Fruit fly (Drosophila melanogaster): ENCODE measurements around the gene alph.

alph gene

DNA sequence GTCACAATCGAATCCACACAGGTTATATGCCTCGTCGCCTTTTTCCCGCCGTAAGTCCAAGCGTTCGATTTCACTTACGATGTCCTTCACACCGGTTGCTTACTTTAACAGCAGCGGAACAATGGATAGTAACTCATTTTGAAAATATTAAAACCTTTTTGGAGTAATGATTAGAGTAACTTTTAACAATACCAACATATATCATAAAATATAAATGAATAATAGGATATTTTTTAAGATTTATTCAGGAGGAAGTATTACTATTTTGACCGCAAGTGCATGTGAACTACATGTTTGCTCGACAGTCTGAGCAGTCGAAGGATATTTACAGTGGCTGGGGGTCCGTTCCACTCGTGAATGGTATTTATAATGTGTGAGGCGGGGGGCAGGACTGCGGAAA, 25.6 kb downstream of the alph start (continued):
- TF ChIP-seq Asciz (GFP tag; optimal IDR thresholded peaks at IDR 0.05) (no peak), MBD-R2 (GFP tag; IDR thresholded peaks at IDR 0.05) (no peak), psq (GFP tag; optimal IDR thresholded peaks at IDR 0.05) (no peak), vnd (GFP tag; IDR thresholded peaks at IDR 0.05; ENCODE audit: partially characterized antibody) (no peak), gcm2 (GFP tag; optimal IDR thresholded peaks at IDR 0.05) (no peak), CG10565 (GFP tag; optimal IDR thresholded peaks at IDR 0.05) (no peak), dysf (GFP tag; IDR thresholded peaks at IDR 0.05) (0 out of 3 replicates have a peak, but pooled peaks have one; percentile 10), CG18599 (GFP tag; optimal IDR thresholded peaks at IDR 0.05) (peak; percentile 51), CG2202 (tag; optimal IDR thresholded peaks at IDR 0.05) (no peak), CG9609 (GFP tag; optimal IDR thresholded peaks at IDR 0.05) (no peak), Mes4 (GFP tag; optimal IDR thresholded peaks at IDR 0.05) (no peak), Spps (tag; optimal IDR thresholded peaks at IDR 0.05) (no peak), CG1647 (GFP tag; optimal IDR thresholded peaks at IDR 0.05) (no peak), stc (GFP tag; IDR thresholded peaks at IDR 0.05) (no peak), CG9797 (GFP tag; optimal IDR thresholded peaks at IDR 0.05) (no peak), CG12104 (GFP tag; optimal IDR thresholded peaks at IDR 0.05) (no peak), cg (GFP tag; optimal IDR thresholded peaks at IDR 0.05) (no peak), CG10321 (GFP tag; IDR thresholded peaks at IDR 0.05) (no peak), CG3163 (GFP tag; optimal IDR thresholded peaks at IDR 0.05) (no peak), CG32532 (GFP tag; IDR thresholded peaks at IDR 0.05) (peak; percentile 38; the same call in 1 of the 2 replicates), CG5245 (GFP tag; optimal IDR thresholded peaks at IDR 0.05) (no peak), H15 (GFP tag; IDR thresholded peaks at IDR 0.05) (no peak), CG12155 (GFP tag; optimal IDR thresholded peaks at IDR 0.05) (no peak), rib (GFP tag; IDR thresholded peaks at IDR 0.05) (no peak), CG7987 (GFP tag; optimal IDR thresholded peaks at IDR 0.05) (no peak), tx (GFP tag; optimal IDR thresholded peaks at IDR 0.05) (no peak), stwl (tag; optimal IDR thresholded peaks at IDR 0.05) (no peak), dan (GFP tag; IDR thresholded peaks at IDR 0.05) (no peak), slbo (GFP tag; IDR thresholded peaks at IDR 0.05) (peak; percentile 8; the same call in 1 of the 2 replicates), al (GFP tag; IDR thresholded peaks at IDR 0.05) (no peak), row (GFP tag; IDR thresholded peaks at IDR 0.05) (peak; percentile 36; the same call in 1 of the 3 replicates), Camta (GFP tag; optimal IDR thresholded peaks at IDR 0.05) (no peak), danr (GFP tag; IDR thresholded peaks at IDR 0.05) (no peak), CG33213 (GFP tag; optimal IDR thresholded peaks at IDR 0.05) (no peak), Deaf1 (tag; optimal IDR thresholded peaks at IDR 0.05) (no peak), slou (GFP tag; optimal IDR thresholded peaks at IDR 0.05) (no peak), CG3281 (GFP tag; optimal IDR thresholded peaks at IDR 0.05) (peak; percentile 22), CTCF (GFP tag; optimal IDR thresholded peaks at IDR 0.05) (no peak), CG8924 (tag; optimal IDR thresholded peaks at IDR 0.05) (no peak), Xrp1 (GFP tag; IDR thresholded peaks at IDR 0.05) (peak; percentile 46; the same call in 1 of the 2 replicates), Doc2 (GFP tag; IDR thresholded peaks at IDR 0.05) (no peak), MTF-1 (GFP tag; optimal IDR thresholded peaks at IDR 0.05; ENCODE audit: borderline replicate concordance) (no peak), HLH4C (GFP tag; IDR thresholded peaks at IDR 0.05; ENCODE audit: partially characterized antibody) (no peak), Ets97D (GFP tag; optimal IDR thresholded peaks at IDR 0.05) (no peak), CG31365 (tag; optimal IDR thresholded peaks at IDR 0.05) (no peak), lmd (GFP tag; IDR thresholded peaks at IDR 0.05) (no peak), dm (GFP tag; optimal IDR thresholded peaks at IDR 0.05) (no peak), fd96Cb (tag; optimal IDR thresholded peaks at IDR 0.05) (no peak), onecut (GFP tag; IDR thresholded peaks at IDR 0.05) (no peak), CG32767 (GFP tag; IDR thresholded peaks at IDR 0.05) (no peak), ttk (GFP tag; IDR thresholded peaks at IDR 0.05) (no peak), Lhr (GFP tag; optimal IDR thresholded peaks at IDR 0.05) (no peak), CG17912 (GFP tag; optimal IDR thresholded peaks at IDR 0.05) (no peak)

All from whole organism, embryonic.